Fruit fly (Drosophila melanogaster) whole organism, embryonic: ENCODE results near the gene org-1.

Experiments used
- Adf1 ChIP-seq: fragments of 200-800 bp; sonication (Bioruptor generic); IDR thresholded peaks from 2 replicates; pipeline ENCODE4 v1.3.6; 2022; ENCODE audit warnings: missing biosample characterization, missing genetic modification characterization
- CG1024 ChIP-seq: fragments of 200-800 bp; sonication (Bioruptor generic); IDR thresholded peaks from 2 replicates; pipeline ENCODE4 v1.3.6; 2022; ENCODE audit warnings: missing biosample characterization, missing genetic modification characterization
- CG10274 ChIP-seq: fragments of 200-800 bp; sonication (Bioruptor generic); optimal IDR thresholded peaks from 3 replicates; lab custom pipeline; 2017; ENCODE audit warnings: missing biosample characterization, mild to moderate bottlenecking, missing genetic modification characterization
- CG11560 ChIP-seq: fragments of 200-800 bp; sonication (Bioruptor generic); IDR thresholded peaks from 3 replicates; pipeline ENCODE4 v1.3.6; 2022; ENCODE audit warnings: missing biosample characterization, missing genetic modification characterization
- CG15514 ChIP-seq: fragments of 200-800 bp; sonication (Bioruptor generic); optimal IDR thresholded peaks from 3 replicates; lab custom pipeline; 2017; ENCODE audit warnings: missing biosample characterization, missing genetic modification characterization, mild to moderate bottlenecking, moderate library complexity, missing genetic modification reagents
- CG16779 ChIP-seq: fragments of 200-800 bp; sonication (Bioruptor generic); IDR thresholded peaks from 2 replicates; pipeline ENCODE4 v1.3.6; 2022; ENCODE audit warnings: missing biosample characterization, missing genetic modification characterization
- CG17361 ChIP-seq: fragments of 200-800 bp; sonication (Bioruptor generic); IDR thresholded peaks from 3 replicates; pipeline ENCODE4 v1.3.6; 2022; ENCODE audit warnings: missing biosample characterization, missing genetic modification characterization
- CG18619 ChIP-seq: fragments of 200-800 bp; sonication (Bioruptor generic); optimal IDR thresholded peaks from 3 replicates; lab custom pipeline; 2017; ENCODE audit warnings: missing biosample characterization, mild to moderate bottlenecking, missing genetic modification characterization
- CG30020 ChIP-seq: fragments of 200-800 bp; optimal IDR thresholded peaks from 2 replicates; lab custom pipeline; 2019; ENCODE audit warnings: missing biosample characterization, mild to moderate bottlenecking, missing genetic modification characterization, moderate library complexity
- CG31441 ChIP-seq: fragments of 200-800 bp; sonication (Bioruptor generic); IDR thresholded peaks from 2 replicates; pipeline ENCODE4 v1.3.6; 2022; ENCODE audit warnings: missing biosample characterization, missing genetic modification characterization
- CG33557 ChIP-seq: fragments of 200-800 bp; sonication (Bioruptor generic); optimal IDR thresholded peaks from 2 replicates; lab custom pipeline; 2019; ENCODE audit warnings: missing biosample characterization, mild to moderate bottlenecking, missing genetic modification characterization, moderate library complexity
- CG3407 ChIP-seq: fragments of 200-800 bp; sonication (Bioruptor generic); optimal IDR thresholded peaks from 2 replicates; lab custom pipeline; 2018; ENCODE audit warnings: missing biosample characterization, mild to moderate bottlenecking, missing genetic modification characterization
- CG4360 ChIP-seq: fragments of 200-800 bp; sonication (Bioruptor generic); IDR thresholded peaks from 2 replicates; pipeline ENCODE4 v1.3.6; 2022; ENCODE audit warnings: missing biosample characterization, missing genetic modification characterization
- CG4730 ChIP-seq: fragments of 200-800 bp; sonication (Bioruptor generic); IDR thresholded peaks from 2 replicates; pipeline ENCODE4 v1.3.6; 2022; ENCODE audit warnings: missing biosample characterization, missing genetic modification characterization
- CG4820 ChIP-seq: fragments of 200-800 bp; sonication (Bioruptor generic); optimal IDR thresholded peaks from 3 replicates; lab custom pipeline; 2016; ENCODE audit warnings: missing biosample characterization, missing genetic modification characterization
- CG7556 ChIP-seq: fragments of 200-800 bp; sonication (Bioruptor generic); optimal IDR thresholded peaks from 2 replicates; lab custom pipeline; 2017; ENCODE audit warnings: missing biosample characterization, mild to moderate bottlenecking, missing genetic modification characterization
- CG7987 ChIP-seq: fragments of 200-800 bp; sonication (Bioruptor generic); optimal IDR thresholded peaks from 2 replicates; lab custom pipeline; 2018; ENCODE audit warnings: missing biosample characterization, mild to moderate bottlenecking, missing genetic modification characterization, moderate library complexity
- CG8924 ChIP-seq: fragments of 200-800 bp; optimal IDR thresholded peaks from 3 replicates; lab custom pipeline; 2019; ENCODE audit warnings: missing biosample characterization, mild to moderate bottlenecking, missing genetic modification characterization, moderate library complexity
- CG9437 ChIP-seq: fragments of 200-800 bp; sonication (Bioruptor generic); optimal IDR thresholded peaks from 2 replicates; lab custom pipeline; 2018; ENCODE audit warnings: missing biosample characterization, mild to moderate bottlenecking, missing genetic modification characterization
- CHES-1-like ChIP-seq: fragments of 200-800 bp; sonication (Bioruptor generic); optimal IDR thresholded peaks from 2 replicates; lab custom pipeline; 2016; ENCODE audit warnings: missing biosample characterization, missing genetic modification characterization
- Camta ChIP-seq: fragments of 200-800 bp; sonication (Bioruptor generic); optimal IDR thresholded peaks from 2 replicates; lab custom pipeline; 2016; ENCODE audit warnings: missing biosample characterization, missing genetic modification characterization
- D19B ChIP-seq: fragments of 200-800 bp; sonication (Bioruptor generic); optimal IDR thresholded peaks from 2 replicates; lab custom pipeline; 2017; ENCODE audit warnings: missing biosample characterization, mild to moderate bottlenecking, missing genetic modification characterization
- Drgx ChIP-seq: fragments of 200-800 bp; sonication (Bioruptor generic); IDR thresholded peaks from 2 replicates; pipeline ENCODE4 v1.3.6; 2022; ENCODE audit warnings: missing biosample characterization, missing genetic modification characterization
- Fer2 ChIP-seq: fragments of 200-800 bp; sonication (Bioruptor generic); optimal IDR thresholded peaks from 2 replicates; lab custom pipeline; 2018; ENCODE audit warnings: missing biosample characterization, mild to moderate bottlenecking, missing genetic modification characterization, moderate library complexity
- Fer3 ChIP-seq: fragments of 200-800 bp; sonication (Bioruptor generic); optimal IDR thresholded peaks from 2 replicates; lab custom pipeline; 2018; ENCODE audit warnings: missing biosample characterization, mild to moderate bottlenecking, missing genetic modification characterization, moderate library complexity
- Hr39 ChIP-seq: fragments of >200 bp; optimal IDR thresholded peaks from 2 replicates; lab custom pipeline; 2017
- Hr78 ChIP-seq, 2 experiments: fragments of 200-800 bp in 1 of 2; fragments of >200 bp in 1 of 2; sonication (Bioruptor generic) in 1 of 2; optimal IDR thresholded peaks; 2 replicates each; lab custom pipeline; 2017 to 2019; ENCODE audit warnings: missing biosample characterization in 2 of 2, missing genetic modification characterization in 2 of 2, mild to moderate bottlenecking in 1 of 2, moderate library complexity in 1 of 2
- Hsf ChIP-seq: fragments of 200-800 bp; sonication (Bioruptor generic); optimal IDR thresholded peaks from 3 replicates; lab custom pipeline; 2016; ENCODE audit warnings: missing biosample characterization, missing genetic modification characterization
- Max ChIP-seq: fragments of 200-800 bp; sonication (Bioruptor generic); optimal IDR thresholded peaks from 2 replicates; lab custom pipeline; 2016; ENCODE audit warnings: missing biosample characterization, mild to moderate bottlenecking, missing genetic modification characterization
- NC2α ChIP-seq: fragments of 200-800 bp; sonication (Bioruptor generic); optimal IDR thresholded peaks from 2 replicates; lab custom pipeline; 2016; ENCODE audit warnings: missing biosample characterization, missing genetic modification characterization
- NFAT ChIP-seq: fragments of 200-800 bp; sonication (Bioruptor generic); IDR thresholded peaks from 2 replicates; pipeline ENCODE4 v1.3.6; 2022; ENCODE audit warnings: missing biosample characterization, missing genetic modification characterization
- Sox100B ChIP-seq: fragments of 200-800 bp; sonication (Bioruptor generic); optimal IDR thresholded peaks from 3 replicates; lab custom pipeline; 2018; ENCODE audit warnings: missing biosample characterization, mild to moderate bottlenecking, missing genetic modification characterization
- ac ChIP-seq: fragments of 200-800 bp; sonication (Bioruptor generic); optimal IDR thresholded peaks from 3 replicates; lab custom pipeline; 2017; ENCODE audit warnings: missing biosample characterization, mild to moderate bottlenecking, missing genetic modification characterization
- ash1 ChIP-seq: fragments of 200-800 bp; sonication (Bioruptor generic); optimal IDR thresholded peaks from 2 replicates; lab custom pipeline; 2018; ENCODE audit warnings: missing biosample characterization, mild to moderate bottlenecking, missing genetic modification characterization
- bbx ChIP-seq: fragments of 200-800 bp; sonication (Bioruptor generic); IDR thresholded peaks from 2 replicates; pipeline ENCODE4 v1.3.6; 2022; ENCODE audit warnings: missing biosample characterization, missing genetic modification characterization; ENCODE audit not compliant: partially characterized antibody
- cad ChIP-seq: fragments of >200 bp; optimal IDR thresholded peaks from 2 replicates; lab custom pipeline; 2017; ENCODE audit warnings: missing biosample characterization, missing genetic modification characterization
- crol ChIP-seq: fragments of 200-800 bp; sonication (Bioruptor generic); IDR thresholded peaks from 2 replicates; pipeline ENCODE4 v1.3.6; 2022; ENCODE audit warnings: missing biosample characterization, missing genetic modification characterization
- dan ChIP-seq: fragments of 200-800 bp; sonication (Bioruptor generic); IDR thresholded peaks from 2 replicates; pipeline ENCODE4 v1.3.6; 2022; ENCODE audit warnings: missing biosample characterization, missing genetic modification characterization
- dati ChIP-seq: fragments of 200-800 bp; sonication (Bioruptor generic); IDR thresholded peaks from 2 replicates; pipeline ENCODE4 v1.3.6; 2022; ENCODE audit warnings: missing biosample characterization, missing genetic modification characterization
- emc ChIP-seq: fragments of 200-800 bp; sonication (Bioruptor generic); optimal IDR thresholded peaks from 2 replicates; lab custom pipeline; 2016; ENCODE audit warnings: missing biosample characterization, missing genetic modification characterization
- gsb-n ChIP-seq: fragments of 200-800 bp; sonication (Bioruptor generic); optimal IDR thresholded peaks from 3 replicates; lab custom pipeline; 2018; ENCODE audit warnings: missing biosample characterization, mild to moderate bottlenecking, missing genetic modification characterization
- hbn ChIP-seq: fragments of 200-800 bp; sonication (Bioruptor generic); IDR thresholded peaks from 2 replicates; pipeline ENCODE4 v1.3.6; 2022; ENCODE audit warnings: missing biosample characterization, missing genetic modification characterization; ENCODE audit not compliant: partially characterized antibody
- ind ChIP-seq: fragments of 200-800 bp; sonication (Bioruptor generic); optimal IDR thresholded peaks from 3 replicates; lab custom pipeline; 2016; ENCODE audit warnings: missing biosample characterization, missing genetic modification characterization
- jigr1 ChIP-seq: fragments of 200-800 bp; sonication (Bioruptor generic); IDR thresholded peaks from 3 replicates; pipeline ENCODE4 v1.3.6; 2022; ENCODE audit warnings: missing biosample characterization, missing genetic modification characterization
- onecut ChIP-seq: fragments of 200-800 bp; sonication (Bioruptor generic); IDR thresholded peaks from 2 replicates; pipeline ENCODE4 v1.3.6; 2022; ENCODE audit warnings: missing biosample characterization, missing genetic modification characterization
- pb ChIP-seq: fragments of 200-800 bp; sonication (Bioruptor generic); optimal IDR thresholded peaks from 3 replicates; lab custom pipeline; 2016; ENCODE audit warnings: missing biosample characterization, missing genetic modification characterization
- so ChIP-seq: fragments of 200-800 bp; sonication (Bioruptor generic); IDR thresholded peaks from 3 replicates; pipeline ENCODE4 v1.3.6; 2022; ENCODE audit warnings: missing biosample characterization, missing genetic modification characterization
- sqz ChIP-seq: fragments of 200-800 bp; sonication (Bioruptor generic); optimal IDR thresholded peaks from 3 replicates; lab custom pipeline; 2018; ENCODE audit warnings: missing biosample characterization, mild to moderate bottlenecking, missing genetic modification characterization
- tap ChIP-seq: fragments of 200-800 bp; optimal IDR thresholded peaks from 3 replicates; lab custom pipeline; 2019; ENCODE audit warnings: missing biosample characterization, mild to moderate bottlenecking, missing genetic modification characterization, moderate library complexity
- tio ChIP-seq: fragments of 200-800 bp; sonication (Bioruptor generic); optimal IDR thresholded peaks from 2 replicates; lab custom pipeline; 2017; ENCODE audit warnings: missing biosample characterization, missing genetic modification characterization, inconsistent platforms
- toy ChIP-seq: fragments of 200-800 bp; sonication (Bioruptor generic); IDR thresholded peaks from 2 replicates; pipeline ENCODE4 v1.3.6; 2022; ENCODE audit warnings: missing biosample characterization, missing genetic modification characterization

org-1 gene

DNA sequence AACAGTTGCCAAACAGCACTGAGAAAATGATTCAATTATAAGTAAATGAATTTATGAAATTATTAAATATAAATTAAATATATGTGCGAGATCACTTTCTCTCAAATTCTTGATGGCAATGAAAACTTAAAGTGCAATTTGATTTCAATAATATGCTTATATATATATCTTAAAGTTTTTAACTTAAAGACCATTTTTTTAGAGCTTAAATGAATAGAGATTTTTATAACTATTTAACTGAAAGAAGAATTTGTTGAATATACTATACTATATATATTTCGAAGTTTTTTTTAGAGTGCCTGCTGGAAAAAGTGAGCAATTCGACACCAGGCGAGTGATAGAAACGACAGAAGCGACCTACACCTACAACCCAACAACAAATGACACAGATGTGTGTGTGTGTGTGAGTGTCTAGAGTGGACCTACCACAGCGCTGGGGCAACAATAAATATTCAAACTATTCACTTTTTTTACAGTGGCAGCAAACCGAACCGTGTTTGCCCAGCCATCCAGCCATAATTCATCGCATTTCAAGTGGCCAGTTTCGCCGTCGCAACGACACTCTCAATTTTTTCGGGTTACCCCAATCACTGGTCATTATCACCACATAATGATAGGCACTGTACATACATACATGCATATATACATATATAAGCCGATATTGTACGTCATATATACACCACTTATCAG lies 9.8 kb downstream of the org-1 start (continued):
- peak; percentile 68 for TF ChIP-seq CG33557 (GFP tag; lab: Kevin White, UChicago)
- no peak for TF ChIP-seq CG7987 (GFP tag; lab: Kevin White, UChicago)
- peak; percentile 11 for TF ChIP-seq CG4820 (GFP tag; lab: Kevin White, UChicago)
- TF ChIP-seq Max = no peak
- TF ChIP-seq NFAT (GFP tag; lab: Robert Waterston, UW) = no peak
- no peak for TF ChIP-seq toy (GFP tag; lab: Robert Waterston, UW)
- no peak for TF ChIP-seq Hr39 (lab: Kevin White, UChicago)
- TF ChIP-seq CG31441 (GFP tag; lab: Robert Waterston, UW) = peak; percentile 83
- TF ChIP-seq hbn (GFP tag; lab: Robert Waterston, UW) = no peak
- no peak for TF ChIP-seq CHES-1-like (GFP tag; lab: Kevin White, UChicago)
- no peak for TF ChIP-seq CG1024 (GFP tag; lab: Robert Waterston, UW)
- no peak for TF ChIP-seq crol
- TF ChIP-seq onecut (GFP tag; lab: Robert Waterston, UW) = no peak
- peak; percentile 36 for TF ChIP-seq tap (tag; lab: Kevin White, UChicago)
- no peak for TF ChIP-seq dati (GFP tag; lab: Robert Waterston, UW)
- no peak for TF ChIP-seq CG10274 (GFP tag; lab: Kevin White, UChicago)
- TF ChIP-seq NC2α (GFP tag; lab: Kevin White, UChicago) = no peak
- no peak for TF ChIP-seq tio (GFP tag; lab: Kevin White, UChicago)
- TF ChIP-seq CG18619 (GFP tag; lab: Kevin White, UChicago) = no peak
- no peak for TF ChIP-seq ind (GFP tag; lab: Kevin White, UChicago)
- no peak for TF ChIP-seq Camta (GFP tag; lab: Kevin White, UChicago)
- TF ChIP-seq CG15514 (GFP tag; lab: Kevin White, UChicago) = peak; percentile 28
- TF ChIP-seq CG7556 = peak; percentile 66
- peak; percentile 49 for TF ChIP-seq CG4360 (GFP tag; lab: Robert Waterston, UW)
- TF ChIP-seq Hsf = no peak
- TF ChIP-seq Hr78 (GFP tag; optimal IDR thresholded peaks at IDR 0.05; lab: Kevin White, UChicago) = no peak
- TF ChIP-seq CG11560 = no peak
- no peak for TF ChIP-seq CG3407 (GFP tag; lab: Kevin White, UChicago)
- TF ChIP-seq Adf1 (GFP tag; lab: Robert Waterston, UW) = no peak
- TF ChIP-seq pb (GFP tag; lab: Kevin White, UChicago) = no peak
- TF ChIP-seq emc (GFP tag; lab: Kevin White, UChicago) = no peak
- no peak for TF ChIP-seq jigr1
- TF ChIP-seq CG30020 = peak; percentile 27
- no peak for TF ChIP-seq ash1
- TF ChIP-seq CG8924 (tag; lab: Kevin White, UChicago) = peak; percentile 89
- no peak for TF ChIP-seq D19B (GFP tag; lab: Kevin White, UChicago)
- 0 out of 3 replicates have a peak, but pooled peaks have one; percentile 37 for TF ChIP-seq so (GFP tag; lab: Robert Waterston, UW)
- 0 out of 2 replicates have a peak, but pooled peaks have one; percentile 12 for TF ChIP-seq CG4730 (GFP tag; lab: Robert Waterston, UW)
- peak; percentile 85 for TF ChIP-seq CG17361 (GFP tag; lab: Robert Waterston, UW)
- peak; percentile 64 for TF ChIP-seq Sox100B (GFP tag; lab: Kevin White, UChicago)
- no peak for TF ChIP-seq dan (GFP tag; lab: Robert Waterston, UW)
- peak; percentile 17; the same call in 1 of the 2 replicates for TF ChIP-seq CG16779
- peak; percentile 21 for TF ChIP-seq Fer3 (tag; lab: Kevin White, UChicago)
- peak; percentile 54 for TF ChIP-seq CG9437 (GFP tag; lab: Kevin White, UChicago)
- TF ChIP-seq cad (GFP tag; lab: Kevin White, UChicago) = no peak
- no peak for TF ChIP-seq Drgx (GFP tag; lab: Robert Waterston, UW)
- no peak for TF ChIP-seq bbx (GFP tag; lab: Robert Waterston, UW)
- TF ChIP-seq Fer2 (tag; lab: Kevin White, UChicago) = no peak
- TF ChIP-seq gsb-n (tag; lab: Kevin White, UChicago) = peak; percentile 71
- TF ChIP-seq ac (GFP tag; lab: Kevin White, UChicago) = no peak
- TF ChIP-seq sqz = peak; percentile 37
